Worm (Caenorhabditis elegans) whole organism, mixed stage, embryonic: ENCODE measurements around the gene ced-6.

Source experiments
- ceh-39 ChIP-seq: fragments of 150-350 bp; optimal IDR thresholded peaks from 2 replicates; lab custom pipeline; 2014; ENCODE audit warnings: missing biosample characterization, missing genetic modification characterization
- ces-1 ChIP-seq: fragments of 150-350 bp; optimal IDR thresholded peaks from 2 replicates; lab custom pipeline; 2014; ENCODE audit warnings: missing biosample characterization, missing genetic modification reagents, missing genetic modification characterization
- lsy-2 ChIP-seq: fragments of 150-350 bp; optimal IDR thresholded peaks from 2 replicates; lab custom pipeline; 2014; ENCODE audit warnings: missing biosample characterization, missing genetic modification characterization
- nhr-76 ChIP-seq: sonication (generic microtip); optimal IDR thresholded peaks from 2 replicates; lab custom pipeline; 2017; ENCODE audit warnings: missing biosample characterization, missing genetic modification characterization
- zip-8 ChIP-seq: fragments of 150-350 bp; optimal IDR thresholded peaks from 2 replicates; lab custom pipeline; 2014; ENCODE audit warnings: missing biosample characterization, missing genetic modification characterization

DNA sequence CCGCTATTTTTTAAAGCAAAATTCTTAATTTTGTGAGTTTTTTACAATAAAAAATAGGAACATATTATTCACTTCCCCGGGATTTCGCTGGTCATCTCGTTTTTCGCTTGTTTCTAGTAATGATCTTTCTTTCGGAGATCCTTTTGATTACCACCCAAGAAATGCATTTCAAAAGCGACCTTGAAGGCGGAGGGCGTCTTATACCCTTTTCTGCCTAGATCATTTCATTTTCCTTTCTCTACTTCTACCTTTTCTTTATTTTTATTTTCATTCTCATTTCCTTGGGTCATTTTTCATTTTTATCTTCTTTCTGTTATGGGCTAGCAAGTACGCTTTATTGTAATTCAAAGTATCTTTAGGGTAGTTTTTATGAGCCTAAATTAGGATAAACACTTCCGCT, 24.6 kb downstream of the ced-6 start:
- TF ChIP-seq ceh-39 (no peak), lsy-2 (tag; lab: Kevin White, UChicago) (no peak), nhr-76 (tag; lab: Kevin White, UChicago) (no peak), zip-8 (tag; lab: Kevin White, UChicago) (no peak), ces-1 (GFP tag; lab: Kevin White, UChicago) (no peak)
